Fruit fly (Drosophila melanogaster): Measurements from ENCODE around the gene CG18754.

CG18754 gene

dm6 chr3R:23732990-23733512 is 49.2 kb downstream of the CG18754 start, which contains the start of the genes Hmgcr and Rpn9 (continued):
- peak; percentile 21 for TF ChIP-seq Camta (GFP tag; optimal IDR thresholded peaks at IDR 0.05)
- no peak for TF ChIP-seq zfh2 (GFP tag; optimal IDR thresholded peaks at IDR 0.05)
- TF ChIP-seq gcm (GFP tag; optimal IDR thresholded peaks at IDR 0.05): peak; percentile 30
- TF ChIP-seq gcm2 (GFP tag; optimal IDR thresholded peaks at IDR 0.05): no peak
- 0 out of 2 replicates have a peak, but pooled peaks have one; percentile 24 for TF ChIP-seq Scr (GFP tag; IDR thresholded peaks at IDR 0.05; ENCODE audit: partially characterized antibody)
- no peak for TF ChIP-seq otp (GFP tag; IDR thresholded peaks at IDR 0.05)
- peak; percentile 54 for TF ChIP-seq CG10431 (GFP tag; optimal IDR thresholded peaks at IDR 0.05)
- TF ChIP-seq crp (GFP tag; optimal IDR thresholded peaks at IDR 0.05): peak; percentile 85 to 98
- TF ChIP-seq CG12299 (tag; optimal IDR thresholded peaks at IDR 0.05): peak; percentile 52
- peak; percentile 55 for TF ChIP-seq CoRest (tag; optimal IDR thresholded peaks at IDR 0.05)
- no peak for TF ChIP-seq fd102C (GFP tag; optimal IDR thresholded peaks at IDR 0.05)
- peak; percentile 83 for TF ChIP-seq Med (GFP tag)
- TF ChIP-seq CG17829 (tag; optimal IDR thresholded peaks at IDR 0.05): peak; percentile 43
- peak; percentile 9 for TF ChIP-seq CG8359 (GFP tag; optimal IDR thresholded peaks at IDR 0.05; ENCODE audit: borderline replicate concordance)
- no peak for TF ChIP-seq CG5180 (GFP tag; optimal IDR thresholded peaks at IDR 0.05)
- no peak for TF ChIP-seq pros (GFP tag; optimal IDR thresholded peaks at IDR 0.05)
- TF ChIP-seq shn (GFP tag; optimal IDR thresholded peaks at IDR 0.05): peak; percentile 27
- no peak for TF ChIP-seq CG4854 (GFP tag; optimal IDR thresholded peaks at IDR 0.05)
- peak; percentile 38 for TF ChIP-seq Nf-YC (tag; optimal IDR thresholded peaks at IDR 0.05)
- peak; percentile 72 for TF ChIP-seq CG2116 (GFP tag; optimal IDR thresholded peaks at IDR 0.05)
- TF ChIP-seq mam (GFP tag; optimal IDR thresholded peaks at IDR 0.05): no peak
- TF ChIP-seq CG6272 (GFP tag; IDR thresholded peaks at IDR 0.05): no peak
- TF ChIP-seq fru (optimal IDR thresholded peaks at IDR 0.05): no peak
- TF ChIP-seq ssp (GFP tag; IDR thresholded peaks at IDR 0.05): no peak
- peak; percentile 99 for TF ChIP-seq CG11560 (tag; IDR thresholded peaks at IDR 0.05)
- TF ChIP-seq chm (GFP tag; IDR thresholded peaks at IDR 0.05): peak; percentile 70; the same call in 1 of the 2 replicates
- no peak for TF ChIP-seq CkIIα-i1 (GFP tag; IDR thresholded peaks at IDR 0.05)
- TF ChIP-seq Mes4 (GFP tag; optimal IDR thresholded peaks at IDR 0.05): peak; percentile 50
- TF ChIP-seq Abd-B (GFP tag; optimal IDR thresholded peaks at IDR 0.05): no peak
- no peak for TF ChIP-seq ttk (GFP tag; IDR thresholded peaks at IDR 0.05)
- TF ChIP-seq Meics (GFP tag; optimal IDR thresholded peaks at IDR 0.05): no peak
- TF ChIP-seq eve (GFP tag; optimal IDR thresholded peaks at IDR 0.05): peak in 1 of 2 experiments; percentile 11
- peak; percentile 13 for TF ChIP-seq lilli (GFP tag; optimal IDR thresholded peaks at IDR 0.05)
- no peak for TF ChIP-seq CG9932 (GFP tag; IDR thresholded peaks at IDR 0.05)
- no peak for TF ChIP-seq sr (GFP tag; IDR thresholded peaks at IDR 0.05)
- peak; percentile 41 for TF ChIP-seq CG7987 (GFP tag; optimal IDR thresholded peaks at IDR 0.05)
- TF ChIP-seq HLHmδ (GFP tag; optimal IDR thresholded peaks at IDR 0.05): peak; percentile 72
- no peak for TF ChIP-seq caup (GFP tag; optimal IDR thresholded peaks at IDR 0.05; ENCODE audit: severe bottlenecking)
- no peak for TF ChIP-seq grn (GFP tag; optimal IDR thresholded peaks at IDR 0.05)
- TF ChIP-seq CG5953 (GFP tag; IDR thresholded peaks at IDR 0.05): no peak
- TF ChIP-seq D19B (GFP tag; optimal IDR thresholded peaks at IDR 0.05): no peak
- TF ChIP-seq gem (tag; optimal IDR thresholded peaks at IDR 0.05): peak; percentile 35
- peak; percentile 93 for TF ChIP-seq gfzf (GFP tag; optimal IDR thresholded peaks at IDR 0.05)
- TF ChIP-seq ftz-f1 (GFP tag; optimal IDR thresholded peaks at IDR 0.05): no peak
- no peak for TF ChIP-seq CG14441 (GFP tag; IDR thresholded peaks at IDR 0.05)
- no peak for TF ChIP-seq C15 (GFP tag; IDR thresholded peaks at IDR 0.05)
- peak; percentile 25; the same call in 1 of the 2 replicates for TF ChIP-seq E2f2 (GFP tag; IDR thresholded peaks at IDR 0.05)
- TF ChIP-seq ERR (GFP tag; optimal IDR thresholded peaks at IDR 0.05): peak; percentile 11
- no peak for TF ChIP-seq Hmx (GFP tag; optimal IDR thresholded peaks at IDR 0.05)
- peak in 1 of 2 experiments; percentile 29 for TF ChIP-seq tll (GFP tag; optimal IDR thresholded peaks at IDR 0.05)
